Worm (Caenorhabditis elegans) whole organism, L2 larva: ENCODE measurements around the gene phy-3.

Experiments used
- alr-1 ChIP-seq: fragments of 150-350 bp; optimal IDR thresholded peaks from 2 replicates; lab custom pipeline; 2014; ENCODE audit warnings: missing biosample characterization, missing genetic modification characterization
- aly-2 ChIP-seq: fragments of 150-350 bp; optimal IDR thresholded peaks from 2 replicates; lab custom pipeline; 2014; ENCODE audit warnings: missing biosample characterization, missing genetic modification characterization
- ama-1 ChIP-seq: fragments of 150-350 bp; optimal IDR thresholded peaks from 2 replicates; lab custom pipeline; 2018; ENCODE audit warnings: inconsistent platforms
- blmp-1 ChIP-seq: sonication (generic microtip); optimal IDR thresholded peaks from 2 replicates; lab custom pipeline; 2017; ENCODE audit warnings: missing genetic modification characterization, mild to moderate bottlenecking, missing compliant biosample characterization, antibody characterized with exemption, moderate library complexity; ENCODE audit not compliant: insufficient read depth
- elt-3 ChIP-seq: sonication (generic microtip); optimal IDR thresholded peaks from 2 replicates; lab custom pipeline; 2017; ENCODE audit warnings: missing biosample characterization, missing genetic modification characterization
- lin-11 ChIP-seq: fragments of 150-350 bp; sonication (generic microtip); optimal IDR thresholded peaks from 2 replicates; lab custom pipeline; 2014; ENCODE audit warnings: missing biosample characterization, missing genetic modification characterization, inconsistent platforms, mixed read lengths
- lin-39 ChIP-seq: fragments of 150-350 bp; optimal IDR thresholded peaks from 2 replicates; lab custom pipeline; 2014; ENCODE audit warnings: missing biosample characterization, missing genetic modification reagents, missing genetic modification characterization
- nhr-10 ChIP-seq: sonication (generic microtip); optimal IDR thresholded peaks from 2 replicates; lab custom pipeline; 2017; ENCODE audit warnings: missing biosample characterization, missing genetic modification characterization
- nhr-237 ChIP-seq: fragments of 150-350 bp; optimal IDR thresholded peaks from 2 replicates; lab custom pipeline; 2014; ENCODE audit warnings: missing biosample characterization, missing genetic modification characterization
- snpc-4 ChIP-seq: fragments of 150-350 bp; optimal IDR thresholded peaks from 2 replicates; lab custom pipeline; 2014; ENCODE audit warnings: missing biosample characterization, missing genetic modification characterization
- unc-39 ChIP-seq: fragments of 150-350 bp; optimal IDR thresholded peaks from 2 replicates; lab custom pipeline; 2014; ENCODE audit warnings: missing biosample characterization, missing genetic modification characterization
- unc-62 ChIP-seq: fragments of 150-350 bp; optimal IDR thresholded peaks from 2 replicates; lab custom pipeline; 2014; ENCODE audit warnings: missing biosample characterization, missing genetic modification reagents, missing genetic modification characterization

DNA sequence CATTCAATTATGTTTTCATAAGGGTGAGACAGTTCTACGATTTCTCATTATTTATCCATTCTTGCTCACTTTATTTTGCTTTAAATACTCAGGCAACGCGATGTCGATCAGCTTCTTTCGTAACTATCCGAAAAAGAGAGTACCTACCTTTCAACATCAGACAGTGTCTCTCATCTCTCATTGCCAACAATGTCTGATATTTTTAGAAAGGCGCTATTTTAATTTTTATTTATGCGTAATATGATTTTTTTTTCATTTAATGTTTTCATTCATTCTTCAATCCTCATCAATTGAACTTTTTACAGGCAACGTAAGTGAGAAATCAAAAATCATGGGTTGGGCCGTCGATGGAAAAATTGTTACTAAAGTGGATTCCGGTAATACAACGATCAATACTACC lies 51.8 kb downstream of the phy-3 start, which contains the start of gene F09C6.13:
- TF ChIP-seq aly-2 (tag; lab: Kevin White, UChicago) (no peak), snpc-4 (no peak), nhr-10 (tag; lab: Kevin White, UChicago) (no peak), lin-39 (tag; lab: Kevin White, UChicago) (no peak), unc-39 (tag; lab: Kevin White, UChicago) (no peak), unc-62 (GFP tag; lab: Kevin White, UChicago) (no peak), nhr-237 (tag; lab: Kevin White, UChicago) (no peak), alr-1 (tag; lab: Kevin White, UChicago) (no peak), elt-3 (tag; lab: Kevin White, UChicago) (no peak), lin-11 (tag; lab: Kevin White, UChicago) (no peak), blmp-1 (tag; lab: Kevin White, UChicago) (no peak), ama-1 (lab: Kevin White, UChicago) (no peak)
